Worm (Caenorhabditis elegans) whole organism, young adult: Measurements from ENCODE around the gene xrn-2.
A peak's percentile ranks its signal among the peaks of the same experiment; 100 is the strongest.

ENCODE experiments used
- B0261.1 ChIP-seq: sonication (generic microtip); optimal IDR thresholded peaks from 2 replicates; lab custom pipeline; 2016; ENCODE audit warnings: mild to moderate bottlenecking, missing genetic modification characterization, moderate library complexity, missing compliant biosample characterization
- B0336.3 ChIP-seq: fragments of 200-800 bp; sonication (Bioruptor generic); IDR thresholded peaks from 2 replicates; pipeline ENCODE4 v1.3.6; 2022; ENCODE audit warnings: missing genetic modification characterization, missing compliant biosample characterization
- C17E4.6 ChIP-seq: fragments of 200-800 bp; sonication (Bioruptor generic); IDR thresholded peaks from 2 replicates; pipeline ENCODE4 v1.3.6; 2022; ENCODE audit warnings: missing genetic modification reagents, missing genetic modification characterization, missing compliant biosample characterization
- D2030.7 ChIP-seq: fragments of 200-800 bp; sonication (Bioruptor generic); IDR thresholded peaks from 2 replicates; pipeline ENCODE4 v1.3.6; 2022; ENCODE audit warnings: missing genetic modification reagents, missing genetic modification characterization, missing compliant biosample characterization
- F52B5.7 ChIP-seq: sonication (generic microtip); optimal IDR thresholded peaks from 2 replicates; lab custom pipeline; 2016; ENCODE audit warnings: mild to moderate bottlenecking, missing genetic modification characterization, missing compliant biosample characterization
- Y53G8AR.9 ChIP-seq: fragments of 200-800 bp; sonication (Bioruptor generic); conservative IDR thresholded peaks from 2 replicates; pipeline ENCODE4 v1.3.6; 2022; ENCODE audit warnings: missing genetic modification reagents, missing genetic modification characterization, missing compliant biosample characterization
- Y56A3A.18 ChIP-seq: fragments of 200-800 bp; sonication (Bioruptor generic); IDR thresholded peaks from 2 replicates; pipeline ENCODE4 v1.3.6; 2022; ENCODE audit warnings: missing genetic modification reagents, missing genetic modification characterization, missing compliant biosample characterization
- Y67H2A.10 ChIP-seq: fragments of 200-800 bp; sonication (Bioruptor generic); conservative IDR thresholded peaks from 2 replicates; pipeline ENCODE4 v1.3.6; 2022; ENCODE audit warnings: missing genetic modification reagents, missing genetic modification characterization, missing compliant biosample characterization
- Y95B8A.8 ChIP-seq: fragments of 200-800 bp; sonication (Bioruptor generic); IDR thresholded peaks from 2 replicates; pipeline ENCODE4 v1.3.6; 2022; ENCODE audit warnings: missing genetic modification reagents, missing genetic modification characterization, missing compliant biosample characterization
- aptf-2 ChIP-seq: fragments of 200-800 bp; sonication (Bioruptor generic); conservative IDR thresholded peaks from 2 replicates; pipeline ENCODE4 v1.3.6; 2022; ENCODE audit warnings: missing genetic modification reagents, missing genetic modification characterization, missing compliant biosample characterization
- aptf-3 ChIP-seq: fragments of 200-800 bp; sonication (Bioruptor generic); IDR thresholded peaks from 2 replicates; pipeline ENCODE4 v1.3.6; 2022; ENCODE audit warnings: missing genetic modification characterization, missing compliant biosample characterization
- atf-7 ChIP-seq: sonication (generic microtip); optimal IDR thresholded peaks from 2 replicates; lab custom pipeline; 2017; ENCODE audit warnings: mild to moderate bottlenecking, missing genetic modification characterization, missing compliant biosample characterization
- athp-1 ChIP-seq: sonication (generic microtip); optimal IDR thresholded peaks from 2 replicates; lab custom pipeline; 2017; ENCODE audit warnings: mild to moderate bottlenecking, missing genetic modification characterization, missing compliant biosample characterization
- bed-2 ChIP-seq: fragments of 200-800 bp; sonication (Bioruptor generic); IDR thresholded peaks from 2 replicates; pipeline ENCODE4 v1.3.6; 2022; ENCODE audit warnings: missing genetic modification reagents, missing genetic modification characterization, missing compliant biosample characterization
- ccch-3 ChIP-seq: fragments of 200-800 bp; sonication (Bioruptor generic); optimal IDR thresholded peaks from 2 replicates; lab custom pipeline; 2018; ENCODE audit warnings: mild to moderate bottlenecking, missing genetic modification characterization, missing compliant biosample characterization
- cebp-2 ChIP-seq: fragments of 200-800 bp; sonication (Bioruptor generic); IDR thresholded peaks from 2 replicates; pipeline ENCODE4 v1.3.6; 2022; ENCODE audit warnings: missing genetic modification characterization, missing compliant biosample characterization
- ceh-58 ChIP-seq: fragments of 200-800 bp; sonication (Bioruptor generic); IDR thresholded peaks from 2 replicates; pipeline ENCODE4 v1.3.6; 2022; ENCODE audit warnings: missing genetic modification characterization, missing compliant biosample characterization
- ceh-91 ChIP-seq: fragments of 200-800 bp; sonication (Bioruptor generic); IDR thresholded peaks from 2 replicates; pipeline ENCODE4 v1.3.6; 2022; ENCODE audit warnings: missing genetic modification reagents, missing genetic modification characterization, missing compliant biosample characterization
- chd-7 ChIP-seq: sonication (generic microtip); optimal IDR thresholded peaks from 2 replicates; lab custom pipeline; 2016; ENCODE audit warnings: mild to moderate bottlenecking, missing genetic modification characterization, moderate library complexity, missing compliant biosample characterization
- dox-1 ChIP-seq: fragments of 200-800 bp; sonication (Bioruptor generic); IDR thresholded peaks from 2 replicates; pipeline ENCODE4 v1.3.6; 2022; ENCODE audit warnings: missing genetic modification reagents, missing genetic modification characterization, missing compliant biosample characterization
- egl-18 ChIP-seq: fragments of 200-800 bp; sonication (Bioruptor generic); IDR thresholded peaks from 2 replicates; pipeline ENCODE4 v1.3.6; 2022; ENCODE audit warnings: missing genetic modification reagents, missing genetic modification characterization, missing compliant biosample characterization
- egl-44 ChIP-seq: fragments of 200-800 bp; sonication (Bioruptor generic); IDR thresholded peaks from 2 replicates; pipeline ENCODE4 v1.3.6; 2022; ENCODE audit warnings: missing genetic modification reagents, missing genetic modification characterization, missing compliant biosample characterization
- egrh-3 ChIP-seq: fragments of 200-800 bp; sonication (Bioruptor generic); IDR thresholded peaks from 2 replicates; pipeline ENCODE4 v1.3.6; 2022; ENCODE audit warnings: missing genetic modification reagents, missing genetic modification characterization, missing compliant biosample characterization
- ekl-4 ChIP-seq: fragments of 200-800 bp; sonication (Bioruptor generic); IDR thresholded peaks from 2 replicates; pipeline ENCODE4 v1.3.6; 2022; ENCODE audit warnings: missing genetic modification reagents, missing genetic modification characterization, missing compliant biosample characterization
- gei-17 ChIP-seq: fragments of 200-800 bp; sonication (Bioruptor generic); optimal IDR thresholded peaks from 2 replicates; lab custom pipeline; 2018; ENCODE audit warnings: mild to moderate bottlenecking, missing genetic modification characterization, missing compliant biosample characterization
- him-1 ChIP-seq: sonication (generic microtip); optimal IDR thresholded peaks from 2 replicates; lab custom pipeline; 2016; ENCODE audit warnings: missing genotype, missing genetic modification reagents, missing genetic modification characterization, missing compliant biosample characterization
- hmg-1.2 ChIP-seq: fragments of 200-800 bp; sonication (Bioruptor generic); IDR thresholded peaks from 2 replicates; pipeline ENCODE4 v1.3.6; 2022; ENCODE audit warnings: missing genetic modification reagents, missing genetic modification characterization, missing compliant biosample characterization
- hsf-1 ChIP-seq: fragments of 200-800 bp; sonication (Bioruptor generic); IDR thresholded peaks from 2 replicates; pipeline ENCODE4 v1.3.6; 2022; ENCODE audit warnings: missing genetic modification reagents, missing genetic modification characterization, missing compliant biosample characterization
- lag-1 ChIP-seq: fragments of 200-800 bp; sonication (Bioruptor generic); IDR thresholded peaks from 2 replicates; pipeline ENCODE4 v1.3.6; 2022; ENCODE audit warnings: missing genetic modification reagents, missing genetic modification characterization, missing compliant biosample characterization
- let-526 ChIP-seq: fragments of 200-800 bp; sonication (Bioruptor generic); IDR thresholded peaks from 2 replicates; pipeline ENCODE4 v1.3.6; 2022; ENCODE audit warnings: missing genetic modification reagents, missing genetic modification characterization, missing compliant biosample characterization
- madf-8 ChIP-seq: fragments of 200-800 bp; sonication (Bioruptor generic); conservative IDR thresholded peaks from 2 replicates; pipeline ENCODE4 v1.3.6; 2022; ENCODE audit warnings: missing genetic modification reagents, missing genetic modification characterization, missing compliant biosample characterization
- mel-28 ChIP-seq: sonication (generic microtip); optimal IDR thresholded peaks from 2 replicates; lab custom pipeline; 2016; ENCODE audit warnings: borderline replicate concordance, mild to moderate bottlenecking, missing genetic modification characterization, missing compliant biosample characterization
- mes-4 ChIP-seq: sonication (generic microtip); optimal IDR thresholded peaks from 2 replicates; lab custom pipeline; 2016; ENCODE audit warnings: missing genotype, missing genetic modification characterization, missing compliant biosample characterization
- nfyb-1 ChIP-seq: fragments of 200-800 bp; sonication (Bioruptor generic); IDR thresholded peaks from 2 replicates; pipeline ENCODE4 v1.3.6; 2022; ENCODE audit warnings: missing genetic modification reagents, missing genetic modification characterization, missing compliant biosample characterization
- pbrm-1 ChIP-seq: fragments of 200-800 bp; sonication (Bioruptor generic); IDR thresholded peaks from 2 replicates; pipeline ENCODE4 v1.3.6; 2022; ENCODE audit warnings: missing genetic modification reagents, missing genetic modification characterization, missing compliant biosample characterization
- rec-8 ChIP-seq, 2 experiments: sonication (generic microtip); optimal IDR thresholded peaks; 2 replicates each; lab custom pipeline; 2016; ENCODE audit warnings: mild to moderate bottlenecking in 2 of 2, missing genetic modification characterization in 2 of 2, missing genetic modification reagents in 2 of 2, missing genotype in 2 of 2, missing biosample characterization in 1 of 2, missing compliant biosample characterization in 1 of 2, moderate library complexity in 1 of 2
- repo-1 ChIP-seq: sonication (generic microtip); optimal IDR thresholded peaks from 2 replicates; lab custom pipeline; 2017; ENCODE audit warnings: mild to moderate bottlenecking, missing genetic modification characterization, missing compliant biosample characterization
- snpc-1.1 ChIP-seq: sonication (generic microtip); optimal IDR thresholded peaks from 2 replicates; lab custom pipeline; 2017; ENCODE audit warnings: missing genetic modification characterization, mild to moderate bottlenecking, missing compliant biosample characterization, antibody characterized with exemption, moderate library complexity, missing genotype, missing genetic modification reagents; ENCODE audit not compliant: insufficient read depth
- snpc-3.4 ChIP-seq: sonication (generic microtip); optimal IDR thresholded peaks from 2 replicates; lab custom pipeline; 2017; ENCODE audit warnings: missing genetic modification characterization, mild to moderate bottlenecking, missing compliant biosample characterization, antibody characterized with exemption, moderate library complexity, missing genotype, missing genetic modification reagents
- sptf-2 ChIP-seq: fragments of 200-800 bp; sonication (Bioruptor generic); optimal IDR thresholded peaks from 2 replicates; lab custom pipeline; 2018; ENCODE audit warnings: mild to moderate bottlenecking, missing genetic modification characterization, missing compliant biosample characterization
- xnd-1 ChIP-seq: sonication (generic microtip); optimal IDR thresholded peaks from 2 replicates; lab custom pipeline; 2016; ENCODE audit warnings: missing genotype, missing genetic modification reagents, missing genetic modification characterization, missing compliant biosample characterization
- zfh-2 ChIP-seq: fragments of 200-800 bp; sonication (Bioruptor generic); conservative IDR thresholded peaks from 2 replicates; pipeline ENCODE4 v1.3.6; 2022; ENCODE audit warnings: missing genetic modification reagents, missing genetic modification characterization, missing compliant biosample characterization
- zim-3 ChIP-seq: sonication (generic microtip); optimal IDR thresholded peaks from 2 replicates; lab custom pipeline; 2017; ENCODE audit warnings: mild to moderate bottlenecking, missing genetic modification characterization, moderate library complexity, missing compliant biosample characterization
- ztf-22 ChIP-seq: fragments of 200-800 bp; sonication (Bioruptor generic); optimal IDR thresholded peaks from 2 replicates; lab custom pipeline; 2018; ENCODE audit warnings: mild to moderate bottlenecking, missing genetic modification characterization, moderate library complexity, missing compliant biosample characterization
- ztf-25 ChIP-seq: fragments of 200-800 bp; sonication (Bioruptor generic); IDR thresholded peaks from 2 replicates; pipeline ENCODE4 v1.3.6; 2022; ENCODE audit warnings: missing genetic modification reagents, missing genetic modification characterization, missing compliant biosample characterization
- ztf-26 ChIP-seq: sonication (generic microtip); optimal IDR thresholded peaks from 2 replicates; lab custom pipeline; 2017; ENCODE audit warnings: missing genetic modification characterization, missing compliant biosample characterization

xrn-2 gene

DNA sequence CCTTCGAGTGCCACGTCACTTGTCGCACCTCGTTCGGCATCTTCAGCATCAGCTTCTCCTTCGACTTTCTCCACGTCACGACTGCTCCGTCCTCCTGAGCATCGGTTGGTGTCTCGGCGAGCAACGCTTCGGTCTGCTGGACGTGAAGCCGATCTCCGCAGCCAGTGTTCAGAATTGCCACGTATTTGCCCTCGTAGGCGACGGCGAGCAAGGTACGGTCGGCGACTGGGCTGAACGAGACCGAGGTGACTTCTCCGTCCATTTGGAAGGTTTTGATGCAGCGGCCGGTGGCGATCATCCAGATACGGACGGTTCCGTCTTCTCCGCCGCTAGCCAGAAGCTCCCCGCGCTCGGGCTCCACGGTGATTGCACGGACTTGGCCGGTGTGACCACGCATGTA, 3.3 kb upstream of the xrn-2 start:
- TF ChIP-seq hmg-1.2 (no peak), egrh-3 (GFP tag; lab: Robert Waterston, UW) (peak; percentile 62; the same call in 1 of the 2 replicates), zfh-2 (GFP tag; lab: Robert Waterston, UW) (peak; percentile 80)

DNA sequence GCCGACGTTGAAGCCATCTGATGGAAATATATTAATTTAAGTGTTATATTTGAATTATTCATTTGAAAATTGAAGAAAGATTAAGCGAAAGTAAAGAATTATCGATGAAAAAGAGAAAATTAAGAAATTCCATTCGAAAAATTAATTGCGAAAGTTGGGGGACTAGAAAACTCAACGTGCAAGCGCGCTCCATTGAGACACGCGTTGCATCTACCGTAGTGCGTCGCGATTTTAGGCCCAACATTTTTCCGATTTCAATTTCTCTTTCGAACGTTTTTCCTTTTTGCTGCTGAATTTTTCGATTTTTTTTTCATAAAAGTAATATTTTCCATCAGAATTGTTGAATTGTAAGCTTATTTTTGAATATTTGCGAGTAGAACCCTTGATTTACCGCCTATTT, 1.2 kb upstream of the xrn-2 start, which contains the start of gene Y48B6A.1:
TSS of gene Y48B6A.1 (minus strand) at position 17 of the 400 bp plus-strand sequence.
- TF ChIP-seq snpc-1.1 (tag; lab: Kevin White, UChicago) (peak; percentile 64), B0261.1 (tag; lab: Kevin White, UChicago) (peak; percentile 16), ztf-26 (tag; lab: Kevin White, UChicago) (peak; percentile 56), atf-7 (tag; lab: Kevin White, UChicago) (peak; percentile 21), sptf-2 (GFP tag; lab: Kevin White, UChicago) (peak; percentile 53), bed-2 (peak; percentile 80; the same call in 1 of the 2 replicates), aptf-3 (GFP tag; lab: Robert Waterston, UW) (no peak), repo-1 (tag; lab: Kevin White, UChicago) (no peak), xnd-1 (tag; lab: Kevin White, UChicago) (peak; percentile 35), him-1 (peak; percentile 52), nfyb-1 (GFP tag; lab: Robert Waterston, UW) (0 out of 2 replicates have a peak, but pooled peaks have one; percentile 40), mel-28 (no peak), Y53G8AR.9 (GFP tag; lab: Robert Waterston, UW) (peak; percentile 93), chd-7 (tag; lab: Kevin White, UChicago) (peak; percentile 30), C17E4.6 (GFP tag; lab: Robert Waterston, UW) (0 out of 2 replicates have a peak, but pooled peaks have one; percentile 20), ceh-91 (peak; percentile 87), Y56A3A.18 (GFP tag; lab: Robert Waterston, UW) (0 out of 2 replicates have a peak, but pooled peaks have one; percentile 23), hsf-1 (GFP tag; lab: Robert Waterston, UW) (peak; percentile 49; the same call in 1 of the 2 replicates), athp-1 (tag; lab: Kevin White, UChicago) (peak; percentile 89), ekl-4 (GFP tag; lab: Robert Waterston, UW) (peak; percentile 89), snpc-3.4 (peak; percentile 79), egl-18 (GFP tag; lab: Robert Waterston, UW) (no peak), cebp-2 (GFP tag; lab: Robert Waterston, UW) (no peak), egl-44 (GFP tag; lab: Robert Waterston, UW) (0 out of 2 replicates have a peak, but pooled peaks have one; percentile 46), aptf-2 (peak; percentile 88), dox-1 (GFP tag; lab: Robert Waterston, UW) (peak; percentile 97), B0336.3 (peak; percentile 62; the same call in 1 of the 2 replicates), ztf-25 (GFP tag; lab: Robert Waterston, UW) (peak; percentile 90), ceh-58 (GFP tag; lab: Robert Waterston, UW) (no peak), ztf-22 (GFP tag; lab: Kevin White, UChicago) (no peak), zim-3 (tag; lab: Kevin White, UChicago) (peak; percentile 43), Y95B8A.8 (GFP tag; lab: Robert Waterston, UW) (peak; percentile 91), gei-17 (GFP tag; lab: Kevin White, UChicago) (peak; percentile 48), mes-4 (tag; lab: Kevin White, UChicago) (no peak), lag-1 (GFP tag; lab: Robert Waterston, UW) (peak; percentile 69; the same call in 1 of the 2 replicates), ccch-3 (GFP tag; lab: Kevin White, UChicago) (peak; percentile 80), Y67H2A.10 (GFP tag; lab: Robert Waterston, UW) (peak; percentile 76), pbrm-1 (GFP tag; lab: Robert Waterston, UW) (peak; percentile 91), egrh-3 (GFP tag; lab: Robert Waterston, UW) (peak; percentile 82), madf-8 (peak; percentile 68), let-526 (peak; percentile 91), rec-8 (tag; optimal IDR thresholded peaks at IDR 0.05; lab: Kevin White, UChicago) (peak in 1 of 2 experiments; percentile 70), D2030.7 (peak; percentile 95), F52B5.7 (peak; percentile 7)
